Worm (Caenorhabditis elegans) whole organism, late embryonic: ENCODE results near the gene btb-9.

Experiments
- C38D4.7 ChIP-seq: fragments of 200-800 bp; sonication (Bioruptor generic); optimal IDR thresholded peaks from 2 replicates; lab custom pipeline; 2018; ENCODE audit warnings: mild to moderate bottlenecking, missing genetic modification characterization, moderate library complexity, missing compliant biosample characterization
- T23F11.4 ChIP-seq: fragments of 200-800 bp; sonication (Bioruptor generic); optimal IDR thresholded peaks from 2 replicates; lab custom pipeline; 2018; ENCODE audit warnings: mild to moderate bottlenecking, missing genetic modification characterization, missing compliant biosample characterization
- ceh-14 ChIP-seq: sonication (generic microtip); optimal IDR thresholded peaks from 2 replicates; lab custom pipeline; 2016; ENCODE audit warnings: missing genotype, missing genetic modification characterization, missing compliant biosample characterization
- ceh-2 ChIP-seq: sonication (generic microtip); optimal IDR thresholded peaks from 2 replicates; lab custom pipeline; 2016; ENCODE audit warnings: missing genotype, missing genetic modification characterization, missing compliant biosample characterization
- ceh-30 ChIP-seq: fragments of 150-350 bp; optimal IDR thresholded peaks from 2 replicates; lab custom pipeline; 2014; ENCODE audit warnings: missing biosample characterization, missing genetic modification characterization
- ceh-31 ChIP-seq: sonication (generic microtip); optimal IDR thresholded peaks from 2 replicates; lab custom pipeline; 2016; ENCODE audit warnings: missing genetic modification characterization, missing compliant biosample characterization
- ceh-34 ChIP-seq: sonication (generic microtip); optimal IDR thresholded peaks from 2 replicates; lab custom pipeline; 2016; ENCODE audit warnings: mild to moderate bottlenecking, missing genetic modification characterization, missing compliant biosample characterization
- ceh-45 ChIP-seq: fragments of 200-800 bp; sonication (Bioruptor generic); IDR thresholded peaks from 2 replicates; pipeline ENCODE4 v1.3.6; 2022; ENCODE audit warnings: missing genetic modification reagents, missing genetic modification characterization, missing compliant biosample characterization
- ceh-48 ChIP-seq: sonication (generic microtip); optimal IDR thresholded peaks from 2 replicates; lab custom pipeline; 2016; ENCODE audit warnings: missing genetic modification characterization, inconsistent platforms, missing compliant biosample characterization
- ceh-6 ChIP-seq: fragments of 200-800 bp; sonication (Bioruptor generic); optimal IDR thresholded peaks from 2 replicates; lab custom pipeline; 2018; ENCODE audit warnings: mild to moderate bottlenecking, missing genetic modification characterization, missing compliant biosample characterization
- che-1 ChIP-seq: sonication (generic microtip); optimal IDR thresholded peaks from 2 replicates; lab custom pipeline; 2016; ENCODE audit warnings: mild to moderate bottlenecking, missing genetic modification characterization, missing compliant biosample characterization
- dmd-4 ChIP-seq: sonication (generic microtip); optimal IDR thresholded peaks from 2 replicates; lab custom pipeline; 2016; ENCODE audit warnings: borderline replicate concordance, missing genetic modification characterization, missing compliant biosample characterization
- dve-1 ChIP-seq: sonication (generic microtip); optimal IDR thresholded peaks from 2 replicates; lab custom pipeline; 2017; ENCODE audit warnings: antibody characterized with exemption, mild to moderate bottlenecking, missing genetic modification characterization, missing compliant biosample characterization
- eyg-1 ChIP-seq: sonication (generic microtip); optimal IDR thresholded peaks from 2 replicates; lab custom pipeline; 2016; ENCODE audit warnings: missing genotype, missing genetic modification characterization, missing compliant biosample characterization
- gmeb-2 ChIP-seq: sonication (generic microtip); optimal IDR thresholded peaks from 2 replicates; lab custom pipeline; 2016; ENCODE audit warnings: missing genetic modification characterization, inconsistent platforms, missing compliant biosample characterization
- hlh-30 ChIP-seq: sonication (generic microtip); optimal IDR thresholded peaks from 2 replicates; lab custom pipeline; 2017; ENCODE audit warnings: antibody characterized with exemption, missing genetic modification characterization, missing compliant biosample characterization; ENCODE audit not compliant: insufficient read depth
- hlh-6 ChIP-seq: sonication (generic microtip); optimal IDR thresholded peaks from 2 replicates; lab custom pipeline; 2016; ENCODE audit warnings: missing genotype, missing genetic modification characterization, missing compliant biosample characterization
- hlh-8 ChIP-seq: sonication (generic microtip); optimal IDR thresholded peaks from 2 replicates; lab custom pipeline; 2016; ENCODE audit warnings: missing genotype, missing genetic modification characterization, missing compliant biosample characterization
- mec-3 ChIP-seq: sonication (generic microtip); optimal IDR thresholded peaks from 2 replicates; lab custom pipeline; 2016; ENCODE audit warnings: borderline replicate concordance, missing genetic modification characterization, missing compliant biosample characterization
- nfya-1 ChIP-seq: sonication (generic microtip); optimal IDR thresholded peaks from 2 replicates; lab custom pipeline; 2017; ENCODE audit warnings: missing genetic modification characterization, mild to moderate bottlenecking, missing compliant biosample characterization, antibody characterized with exemption, moderate library complexity
- nhr-232 ChIP-seq: sonication (generic microtip); optimal IDR thresholded peaks from 2 replicates; lab custom pipeline; 2016; ENCODE audit warnings: missing genetic modification characterization, missing compliant biosample characterization
- npax-4 ChIP-seq: sonication (generic microtip); optimal IDR thresholded peaks from 2 replicates; lab custom pipeline; 2016; ENCODE audit warnings: missing genetic modification characterization, missing compliant biosample characterization
- odd-2 ChIP-seq: sonication (generic microtip); optimal IDR thresholded peaks from 2 replicates; lab custom pipeline; 2017; ENCODE audit warnings: antibody characterized with exemption, mild to moderate bottlenecking, missing genetic modification characterization, missing compliant biosample characterization
- pag-3 ChIP-seq: sonication (generic microtip); optimal IDR thresholded peaks from 2 replicates; lab custom pipeline; 2016; ENCODE audit warnings: missing compliant biosample characterization, missing genetic modification characterization, borderline replicate concordance
- pat-9 ChIP-seq: fragments of 200-800 bp; sonication (Bioruptor generic); optimal IDR thresholded peaks from 2 replicates; lab custom pipeline; 2018; ENCODE audit warnings: mild to moderate bottlenecking, missing genetic modification characterization, moderate library complexity, missing compliant biosample characterization
- pros-1 ChIP-seq: fragments of 150-350 bp; optimal IDR thresholded peaks from 2 replicates; lab custom pipeline; 2014; ENCODE audit warnings: missing biosample characterization, missing genetic modification reagents, missing genetic modification characterization
- ref-2 ChIP-seq: sonication (generic microtip); optimal IDR thresholded peaks from 2 replicates; lab custom pipeline; 2016; ENCODE audit warnings: missing genetic modification characterization, missing compliant biosample characterization
- rnt-1 ChIP-seq: sonication (generic microtip); optimal IDR thresholded peaks from 2 replicates; lab custom pipeline; 2016; ENCODE audit warnings: missing genetic modification characterization, missing compliant biosample characterization
- sdc-2 ChIP-seq: sonication (generic microtip); optimal IDR thresholded peaks from 2 replicates; lab custom pipeline; 2016; ENCODE audit warnings: missing genotype, missing genetic modification characterization, missing compliant biosample characterization
- syd-9 ChIP-seq: sonication (generic microtip); optimal IDR thresholded peaks from 2 replicates; lab custom pipeline; 2016; ENCODE audit warnings: mild to moderate bottlenecking, missing genetic modification characterization, moderate library complexity, missing compliant biosample characterization
- tbx-2 ChIP-seq: sonication (generic microtip); optimal IDR thresholded peaks from 2 replicates; lab custom pipeline; 2016; ENCODE audit warnings: missing genetic modification characterization, missing compliant biosample characterization
- tbx-7 ChIP-seq: sonication (generic microtip); optimal IDR thresholded peaks from 2 replicates; lab custom pipeline; 2016; ENCODE audit warnings: missing genotype, missing genetic modification characterization, missing compliant biosample characterization
- ttx-3 ChIP-seq: sonication (generic microtip); optimal IDR thresholded peaks from 2 replicates; lab custom pipeline; 2016; ENCODE audit warnings: missing genetic modification reagents, missing genetic modification characterization, missing compliant biosample characterization
- unc-86 ChIP-seq: sonication (generic microtip); optimal IDR thresholded peaks from 2 replicates; lab custom pipeline; 2016; ENCODE audit warnings: missing genetic modification characterization, missing compliant biosample characterization
- zip-5 ChIP-seq: sonication (generic microtip); optimal IDR thresholded peaks from 2 replicates; lab custom pipeline; 2016; ENCODE audit warnings: missing genetic modification characterization, missing compliant biosample characterization

The btb-9 gene

DNA sequence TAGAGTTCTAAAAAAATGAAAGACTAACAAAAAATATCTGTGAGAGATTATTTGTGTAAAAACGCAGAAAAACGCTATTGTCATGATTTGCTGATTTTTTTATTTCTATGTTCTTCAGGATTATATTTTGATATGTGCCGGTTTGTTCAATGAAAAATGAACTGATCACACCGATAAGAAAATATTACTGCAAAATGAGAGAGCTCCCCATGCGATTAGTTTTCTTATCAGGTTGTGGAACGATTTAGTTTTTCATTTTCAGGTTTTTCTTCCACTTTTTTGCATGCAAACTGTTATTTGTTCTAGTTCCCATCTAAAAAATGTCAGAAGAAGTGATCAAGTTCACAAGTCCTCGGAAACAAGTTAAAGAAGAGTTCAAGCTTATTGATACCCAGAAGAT lies at the start of gene btb-9:
btb-9 (plus strand) TSS at position 254 of the 400 bp plus-strand sequence.
- TF ChIP-seq ceh-31 (tag; lab: Kevin White, UChicago): no peak
- TF ChIP-seq tbx-2 (tag; lab: Kevin White, UChicago): no peak
- TF ChIP-seq ceh-14 (tag; lab: Kevin White, UChicago): no peak
- no peak for TF ChIP-seq nhr-232 (tag; lab: Kevin White, UChicago)
- no peak for TF ChIP-seq ref-2 (tag; lab: Kevin White, UChicago)
- TF ChIP-seq hlh-6 (tag; lab: Kevin White, UChicago): no peak
- no peak for TF ChIP-seq dve-1 (tag; lab: Kevin White, UChicago)
- TF ChIP-seq pag-3 (tag; lab: Kevin White, UChicago): no peak
- TF ChIP-seq syd-9 (tag; lab: Kevin White, UChicago): no peak
- no peak for TF ChIP-seq hlh-30 (tag; lab: Kevin White, UChicago)
- TF ChIP-seq hlh-8 (tag; lab: Kevin White, UChicago): no peak
- no peak for TF ChIP-seq dmd-4 (tag; lab: Kevin White, UChicago)
- TF ChIP-seq ttx-3 (tag; lab: Kevin White, UChicago): no peak
- TF ChIP-seq ceh-2 (tag; lab: Kevin White, UChicago): no peak
- no peak for TF ChIP-seq che-1 (tag; lab: Kevin White, UChicago)
- TF ChIP-seq, all 69 proteins: peak for 0

ce11 chrII:1679081-1679480 lies 49.2 kb upstream of the btb-9 start, which contains the start of gene irld-36:
TSS of gene irld-36 (plus strand) at chrII:1679381.
- no peak for TF ChIP-seq pros-1 (tag; lab: Kevin White, UChicago)
- no peak for TF ChIP-seq C38D4.7
- no peak for TF ChIP-seq ttx-3 (tag; lab: Kevin White, UChicago)
- TF ChIP-seq gmeb-2: no peak
- TF ChIP-seq T23F11.4 (GFP tag; lab: Kevin White, UChicago): no peak
- no peak for TF ChIP-seq ceh-48 (tag; lab: Kevin White, UChicago)
- no peak for TF ChIP-seq ceh-6 (GFP tag; lab: Kevin White, UChicago)
- no peak for TF ChIP-seq zip-5
- no peak for TF ChIP-seq tbx-7 (tag; lab: Kevin White, UChicago)
- TF ChIP-seq sdc-2 (tag; lab: Kevin White, UChicago): no peak
- TF ChIP-seq, all 69 proteins: peak for 0

DNA sequence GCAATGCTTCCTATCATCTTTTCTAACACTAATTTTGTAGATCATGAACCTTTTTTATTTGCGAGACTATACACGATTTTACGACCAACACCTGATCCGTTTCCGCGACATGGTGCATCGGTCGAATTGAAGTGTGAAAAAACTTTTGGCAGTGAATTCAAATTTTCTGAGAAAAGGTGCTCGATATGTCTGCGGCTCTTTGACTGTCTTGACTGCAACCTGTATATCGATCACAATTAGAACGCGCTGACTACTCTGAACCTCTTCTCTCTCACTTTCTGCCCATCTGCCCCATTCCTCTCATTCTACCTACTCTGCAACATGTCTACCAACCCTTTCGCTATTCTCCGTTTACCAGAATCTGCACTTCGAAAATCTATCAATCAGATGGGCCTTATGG lies 46.1 kb upstream of the btb-9 start, which contains the start of gene fbxb-26:
fbxb-26 (plus strand) TSS at position 301 of the 400 bp plus-strand sequence.
- TF ChIP-seq unc-86 (tag; lab: Kevin White, UChicago): no peak
- no peak for TF ChIP-seq ceh-30 (tag; lab: Kevin White, UChicago)
- TF ChIP-seq hlh-8 (tag; lab: Kevin White, UChicago): no peak
- no peak for TF ChIP-seq pat-9 (tag; lab: Kevin White, UChicago)
- TF ChIP-seq ceh-34 (tag; lab: Kevin White, UChicago): no peak
- TF ChIP-seq npax-4 (tag; lab: Kevin White, UChicago): no peak
- no peak for TF ChIP-seq rnt-1 (tag; lab: Kevin White, UChicago)
- TF ChIP-seq che-1 (tag; lab: Kevin White, UChicago): no peak
- no peak for TF ChIP-seq sdc-2 (tag; lab: Kevin White, UChicago)
- no peak for TF ChIP-seq zip-5
- TF ChIP-seq mec-3: no peak
- no peak for TF ChIP-seq ceh-6 (GFP tag; lab: Kevin White, UChicago)
- no peak for TF ChIP-seq hlh-6 (tag; lab: Kevin White, UChicago)
- TF ChIP-seq eyg-1 (tag; lab: Kevin White, UChicago): no peak
- no peak for TF ChIP-seq C38D4.7
- TF ChIP-seq ceh-45 (GFP tag; lab: Robert Waterston, UW): no peak
- TF ChIP-seq nfya-1 (tag; lab: Kevin White, UChicago): no peak
- TF ChIP-seq, all 69 proteins: peak for 0

- TF ChIP-seq odd-2 (no peak), sdc-2 (tag; lab: Kevin White, UChicago) (no peak)
Observed at ce11 chrII:1683742-1684141, 44.6 kb upstream of the btb-9 start, which contains the start of gene fbxb-25. TSS of gene fbxb-25 (plus strand) at chrII:1684042.
